Worm (Caenorhabditis elegans) whole organism, L1 larva: Measurements from ENCODE around the gene T05A7.6.

Experiments used
- C04F5.9 ChIP-seq: sonication (generic microtip); optimal IDR thresholded peaks from 2 replicates; lab custom pipeline; 2016; ENCODE audit warnings: missing genetic modification characterization, missing compliant biosample characterization
- aly-2 ChIP-seq: fragments of 150-350 bp; optimal IDR thresholded peaks from 2 replicates; lab custom pipeline; 2014; ENCODE audit warnings: missing biosample characterization, missing genetic modification characterization
- blmp-1 ChIP-seq: fragments of 150-350 bp; optimal IDR thresholded peaks from 2 replicates; lab custom pipeline; 2014; ENCODE audit warnings: missing biosample characterization, missing genetic modification characterization
- ceh-82 ChIP-seq, 3 experiments: fragments of 150-350 bp in 1 of 3; sonication (generic microtip) in 2 of 3; optimal IDR thresholded peaks; 2 replicates each; lab custom pipeline; 2014 to 2017; ENCODE audit warnings: missing biosample characterization in 3 of 3, missing genetic modification characterization in 3 of 3
- efl-1 ChIP-seq, 4 experiments: fragments of 150-350 bp; optimal IDR thresholded peaks in 3 of 4; peaks in 1 of 4; 1 replicate in 1 of 4; 2 replicates in 3 of 4; lab custom pipeline; 2014; ENCODE audit warnings: missing biosample characterization in 2 of 4, missing genetic modification characterization in 2 of 4, missing genetic modification reagents in 2 of 4
- efl-3 ChIP-seq: fragments of 200-800 bp; sonication (Bioruptor generic); optimal IDR thresholded peaks from 2 replicates; lab custom pipeline; 2018; ENCODE audit warnings: mild to moderate bottlenecking, missing genetic modification characterization, missing compliant biosample characterization
- egl-13 ChIP-seq: sonication (generic microtip); optimal IDR thresholded peaks from 2 replicates; lab custom pipeline; 2016; ENCODE audit warnings: missing genotype, missing genetic modification reagents, missing genetic modification characterization, missing compliant biosample characterization
- elt-3 ChIP-seq, 6 experiments: fragments of 150-350 bp in 1 of 6; sonication (generic microtip); optimal IDR thresholded peaks; 2 replicates each; lab custom pipeline; 2017 to 2018; ENCODE audit warnings: missing biosample characterization in 6 of 6, missing genetic modification characterization in 6 of 6, inconsistent platforms in 1 of 6
- fkh-10 ChIP-seq: sonication (generic microtip); optimal IDR thresholded peaks from 2 replicates; lab custom pipeline; 2017; ENCODE audit warnings: missing biosample characterization, missing genetic modification reagents, missing genetic modification characterization
- fkh-8 ChIP-seq: sonication (generic microtip); optimal IDR thresholded peaks from 2 replicates; lab custom pipeline; 2016; ENCODE audit warnings: mild to moderate bottlenecking, missing genetic modification characterization, missing compliant biosample characterization
- fos-1 ChIP-seq: fragments of 150-350 bp; optimal IDR thresholded peaks from 2 replicates; lab custom pipeline; 2014; ENCODE audit warnings: missing biosample characterization, missing genetic modification characterization
- grh-1 ChIP-seq: fragments of 200-800 bp; sonication (Bioruptor generic); IDR thresholded peaks from 2 replicates; pipeline ENCODE4 v1.3.6; 2022; ENCODE audit warnings: missing genetic modification reagents, missing genetic modification characterization, missing compliant biosample characterization
- hlh-17 ChIP-seq: fragments of 200-800 bp; sonication (Bioruptor generic); optimal IDR thresholded peaks from 2 replicates; lab custom pipeline; 2018; ENCODE audit warnings: missing genetic modification characterization, mild to moderate bottlenecking, missing compliant biosample characterization, moderate library complexity, borderline replicate concordance
- lin-14 ChIP-seq: fragments of 200-800 bp; sonication (Bioruptor generic); optimal IDR thresholded peaks from 2 replicates; lab custom pipeline; 2018; ENCODE audit warnings: mild to moderate bottlenecking, missing genetic modification characterization, moderate library complexity, missing compliant biosample characterization
- lin-35 ChIP-seq, 2 experiments: fragments of 150-350 bp; optimal IDR thresholded peaks; 2 replicates each; lab custom pipeline; 2014; ENCODE audit warnings: missing biosample characterization in 2 of 2, missing genetic modification characterization in 2 of 2, missing genetic modification reagents in 2 of 2
- lir-3 ChIP-seq: sonication (generic microtip); optimal IDR thresholded peaks from 2 replicates; lab custom pipeline; 2016; ENCODE audit warnings: mild to moderate bottlenecking, missing genetic modification characterization, moderate library complexity, missing compliant biosample characterization; ENCODE audit not compliant: poor library complexity
- lsy-2 ChIP-seq, 2 experiments: fragments of 150-350 bp; optimal IDR thresholded peaks; 2 replicates each; lab custom pipeline; 2014; ENCODE audit warnings: missing biosample characterization in 2 of 2, missing genetic modification characterization in 2 of 2
- mef-2 ChIP-seq: fragments of 150-350 bp; optimal IDR thresholded peaks from 2 replicates; lab custom pipeline; 2014; ENCODE audit warnings: missing biosample characterization, missing genetic modification characterization
- mep-1 ChIP-seq: fragments of 150-350 bp; optimal IDR thresholded peaks from 2 replicates; lab custom pipeline; 2014; ENCODE audit warnings: missing biosample characterization, missing genetic modification characterization
- nhr-11 ChIP-seq: fragments of 150-350 bp; optimal IDR thresholded peaks from 2 replicates; lab custom pipeline; 2014; ENCODE audit warnings: missing biosample characterization, missing genetic modification characterization
- nhr-47 ChIP-seq: sonication (generic microtip); optimal IDR thresholded peaks from 2 replicates; lab custom pipeline; 2016; ENCODE audit warnings: mild to moderate bottlenecking, missing genetic modification characterization, moderate library complexity, missing compliant biosample characterization
- nhr-84 ChIP-seq: sonication (generic microtip); optimal IDR thresholded peaks from 2 replicates; lab custom pipeline; 2017; ENCODE audit warnings: missing biosample characterization, missing genetic modification characterization
- nhr-85 ChIP-seq: sonication (generic microtip); peaks from one replicate; lab custom pipeline; 2016; ENCODE audit warnings: missing genetic modification characterization, inconsistent platforms, missing compliant biosample characterization
- nhr-90 ChIP-seq: sonication (generic microtip); optimal IDR thresholded peaks from 2 replicates; lab custom pipeline; 2016; ENCODE audit warnings: mild to moderate bottlenecking, missing genetic modification characterization, missing compliant biosample characterization; ENCODE audit not compliant: poor library complexity
- pax-3 ChIP-seq: fragments of 200-800 bp; sonication (Bioruptor generic); optimal IDR thresholded peaks from 2 replicates; lab custom pipeline; 2018; ENCODE audit warnings: mild to moderate bottlenecking, missing genetic modification characterization, moderate library complexity, missing compliant biosample characterization
- rnt-1 ChIP-seq: sonication (generic microtip); optimal IDR thresholded peaks from 2 replicates; lab custom pipeline; 2016; ENCODE audit warnings: mild to moderate bottlenecking, missing genetic modification characterization, moderate library complexity, missing compliant biosample characterization
- sup-37 ChIP-seq: fragments of 200-800 bp; sonication (Bioruptor generic); optimal IDR thresholded peaks from 2 replicates; lab custom pipeline; 2018; ENCODE audit warnings: mild to moderate bottlenecking, missing genetic modification characterization, missing compliant biosample characterization
- tlp-1 ChIP-seq: fragments of 150-350 bp; optimal IDR thresholded peaks from 2 replicates; lab custom pipeline; 2014; ENCODE audit warnings: missing biosample characterization, missing genetic modification characterization
- unc-86 ChIP-seq: sonication (generic microtip); optimal IDR thresholded peaks from 2 replicates; lab custom pipeline; 2016; ENCODE audit warnings: missing genetic modification characterization, missing compliant biosample characterization
- zag-1 ChIP-seq: fragments of 150-350 bp; optimal IDR thresholded peaks from 2 replicates; lab custom pipeline; 2014; ENCODE audit warnings: missing biosample characterization, missing genetic modification characterization
- zip-4 ChIP-seq: fragments of 200-800 bp; sonication (Bioruptor generic); optimal IDR thresholded peaks from 2 replicates; lab custom pipeline; 2018; ENCODE audit warnings: mild to moderate bottlenecking, missing genetic modification characterization, moderate library complexity, missing compliant biosample characterization
- ztf-4 ChIP-seq: fragments of 150-350 bp; optimal IDR thresholded peaks from 2 replicates; lab custom pipeline; 2014; ENCODE audit warnings: missing biosample characterization, missing genetic modification characterization

The T05A7.6 gene

ce11 chrII:4650072-4650471, 21.5 kb downstream of the T05A7.6 start:
- TF ChIP-seq fos-1 (tag; lab: Kevin White, UChicago) (no peak), sup-37 (GFP tag; lab: Kevin White, UChicago) (no peak), tlp-1 (tag; lab: Kevin White, UChicago) (no peak), lir-3 (no peak), ztf-4 (tag; lab: Kevin White, UChicago) (no peak), nhr-47 (tag; lab: Kevin White, UChicago) (no peak), aly-2 (tag; lab: Kevin White, UChicago) (no peak), egl-13 (tag; lab: Kevin White, UChicago) (no peak), pax-3 (tag; lab: Kevin White, UChicago) (no peak), zag-1 (no peak), hlh-17 (GFP tag; lab: Kevin White, UChicago) (no peak), nhr-90 (tag; lab: Kevin White, UChicago) (no peak), C04F5.9 (no peak)

- TF ChIP-seq zip-4 (GFP tag; lab: Kevin White, UChicago): no peak
- no peak for TF ChIP-seq grh-1
- TF ChIP-seq mef-2 (tag; lab: Kevin White, UChicago): no peak
- TF ChIP-seq, all 84 proteins: peak for 0
Observed at ce11 chrII:4648785-4649184, 22.8 kb downstream of the T05A7.6 start, which contains the start of gene lgc-27. Gene lgc-27, plus strand, starts transcription at chrII:4649085.

ce11 chrII:4640748-4641147, 30.8 kb downstream of the T05A7.6 start:
- TF ChIP-seq lin-35 (GFP tag; optimal IDR thresholded peaks at IDR 0.05; lab: Kevin White, UChicago) (peak in 1 of 2 experiments; percentile 5), mep-1 (tag; lab: Kevin White, UChicago) (peak; percentile 5), unc-86 (no peak), ceh-82 (tag; optimal IDR thresholded peaks at IDR 0.05; lab: Kevin White, UChicago) (peak in 1 of 3 experiments; percentile 4), efl-3 (GFP tag; lab: Kevin White, UChicago) (no peak), rnt-1 (peak; percentile 9), lin-14 (GFP tag; lab: Kevin White, UChicago) (peak; percentile 49), fkh-8 (tag; lab: Kevin White, UChicago) (peak; percentile 29), efl-1 (optimal IDR thresholded peaks at IDR 0.05; lab: Kevin White, UChicago) (peak; percentile 36 to 44), efl-1 (GFP tag; optimal IDR thresholded peaks at IDR 0.05 in 1 of 2; lab: Kevin White, UChicago) (no peak)

ce11 chrII:4638891-4639290, 32.7 kb downstream of the T05A7.6 start:
- TF ChIP-seq elt-3 (tag; optimal IDR thresholded peaks at IDR 0.05; lab: Kevin White, UChicago) (peak in 1 of 6 experiments; percentile 38), grh-1 (peak; percentile 50), mep-1 (tag; lab: Kevin White, UChicago) (peak; percentile 31), fkh-10 (GFP tag; lab: Kevin White, UChicago) (no peak), nhr-85 (tag; lab: Kevin White, UChicago) (peak; percentile 65), lin-14 (GFP tag; lab: Kevin White, UChicago) (peak; percentile 69), efl-1 (optimal IDR thresholded peaks at IDR 0.05; lab: Kevin White, UChicago) (peak in 1 of 2 experiments; percentile 8), efl-1 (GFP tag; optimal IDR thresholded peaks at IDR 0.05 in 1 of 2; lab: Kevin White, UChicago) (peak in 1 of 2 experiments; percentile 87), nhr-84 (tag; lab: Kevin White, UChicago) (no peak), blmp-1 (tag; lab: Kevin White, UChicago) (peak; percentile 79), egl-13 (tag; lab: Kevin White, UChicago) (no peak)

- TF ChIP-seq nhr-85 (tag; lab: Kevin White, UChicago) (no peak), efl-1 (optimal IDR thresholded peaks at IDR 0.05; lab: Kevin White, UChicago) (no peak), efl-1 (GFP tag; optimal IDR thresholded peaks at IDR 0.05 in 1 of 2; lab: Kevin White, UChicago) (peak in 1 of 2 experiments; percentile 66)
Observed at ce11 chrII:4638241-4638640, 33.4 kb downstream of the T05A7.6 start, which contains the start of gene che-10. Gene che-10, minus strand, starts transcription at chrII:4638341.

ce11 chrII:4631479-4631878, 40.1 kb downstream of the T05A7.6 start:
- TF ChIP-seq grh-1: no peak
- TF ChIP-seq nhr-11 (tag; lab: Kevin White, UChicago): no peak
- no peak for TF ChIP-seq lsy-2 (tag; optimal IDR thresholded peaks at IDR 0.05; lab: Kevin White, UChicago)
- no peak for TF ChIP-seq zip-4 (GFP tag; lab: Kevin White, UChicago)
